In genomic region chr3R:20556281-20557113, dm6 we compare ENCODE assay signal across 4 fruit fly cellular contexts.
TF ChIP-seq lines count a peak whose summit lies in the region.

No protein-coding gene starts in this region.

TF ChIP-seq in whole organism, adult, 20 proteins besides CTCF, POLR2A, EP300 and RAD21 (continued from another document):
- TF ChIP-seq CG7045 (GFP tag; optimal IDR thresholded peaks at IDR 0.05; lab: Kevin White, UChicago) = peak; percentile 84
- TF ChIP-seq Clk (GFP tag; optimal IDR thresholded peaks at IDR 0.05; lab: Kevin White, UChicago) = peak; percentile 62
TF ChIP-seq in whole organism, adult: peak in this region for 18.

TF ChIP-seq in whole organism, embryonic, 481 proteins besides CTCF, POLR2A, EP300 and RAD21 (continued from another document and continues in another):
- TF ChIP-seq Opbp (GFP tag; IDR thresholded peaks at IDR 0.05; lab: Robert Waterston, UW; ENCODE audit: partially characterized antibody) = no peak
- no peak for TF ChIP-seq lbe (GFP tag; optimal IDR thresholded peaks at IDR 0.05; lab: Kevin White, UChicago)
- TF ChIP-seq CG17385 (GFP tag; optimal IDR thresholded peaks at IDR 0.05; lab: Kevin White, UChicago) = peak; percentile 10
- TF ChIP-seq CG10267 (tag; optimal IDR thresholded peaks at IDR 0.05; lab: Kevin White, UChicago) = peak; percentile 24
- TF ChIP-seq CG10543 (GFP tag; optimal IDR thresholded peaks at IDR 0.05; lab: Kevin White, UChicago) = no peak
- TF ChIP-seq luna (GFP tag; optimal IDR thresholded peaks at IDR 0.05; lab: Kevin White, UChicago) = no peak
- no peak for TF ChIP-seq salm (tag; optimal IDR thresholded peaks at IDR 0.05; lab: Kevin White, UChicago)
- TF ChIP-seq YL-1 (GFP tag; optimal IDR thresholded peaks at IDR 0.05; lab: Kevin White, UChicago) = no peak
- TF ChIP-seq Deaf1 (tag; optimal IDR thresholded peaks at IDR 0.05; lab: Kevin White, UChicago) = peak; percentile 31
- TF ChIP-seq HLH3B (GFP tag; IDR thresholded peaks at IDR 0.05; lab: Robert Waterston, UW) = peak; percentile 84
- TF ChIP-seq phol (tag; optimal IDR thresholded peaks at IDR 0.05; lab: Kevin White, UChicago) = peak; percentile 60
- TF ChIP-seq CG31441 (GFP tag; IDR thresholded peaks at IDR 0.05; lab: Robert Waterston, UW) = peak; percentile 63
- no peak for TF ChIP-seq maf-S (GFP tag; optimal IDR thresholded peaks at IDR 0.05; lab: Kevin White, UChicago)
- TF ChIP-seq seq (GFP tag; IDR thresholded peaks at IDR 0.05; lab: Robert Waterston, UW) = peak; percentile 65
- TF ChIP-seq Asciz (GFP tag; optimal IDR thresholded peaks at IDR 0.05; lab: Kevin White, UChicago) = no peak
- peak; percentile 38 for TF ChIP-seq crol (GFP tag; IDR thresholded peaks at IDR 0.05; lab: Robert Waterston, UW)
- TF ChIP-seq pb (GFP tag; optimal IDR thresholded peaks at IDR 0.05; lab: Kevin White, UChicago) = no peak
- no peak for TF ChIP-seq Rx (GFP tag; IDR thresholded peaks at IDR 0.05; lab: Robert Waterston, UW)
- peak; percentile 28 for TF ChIP-seq Hmx (GFP tag; optimal IDR thresholded peaks at IDR 0.05; lab: Kevin White, UChicago)
- TF ChIP-seq CG16779 (GFP tag; IDR thresholded peaks at IDR 0.05; lab: Robert Waterston, UW) = peak; percentile 83
- TF ChIP-seq eyg (GFP tag; optimal IDR thresholded peaks at IDR 0.05; lab: Kevin White, UChicago) = no peak
- no peak for TF ChIP-seq pita (GFP tag; optimal IDR thresholded peaks at IDR 0.05; lab: Kevin White, UChicago)
- TF ChIP-seq fd96Cb (tag; optimal IDR thresholded peaks at IDR 0.05; lab: Kevin White, UChicago) = peak; percentile 11
- TF ChIP-seq HLH54F (GFP tag; optimal IDR thresholded peaks at IDR 0.05; lab: Kevin White, UChicago) = peak; percentile 36
- TF ChIP-seq cas (GFP tag; IDR thresholded peaks at IDR 0.05; lab: Robert Waterston, UW) = peak; percentile 77
- peak; percentile 28 for TF ChIP-seq CG6654 (GFP tag; optimal IDR thresholded peaks at IDR 0.05; lab: Kevin White, UChicago)
- no peak for TF ChIP-seq CG17912 (GFP tag; optimal IDR thresholded peaks at IDR 0.05; lab: Kevin White, UChicago)
- peak; percentile 93 for TF ChIP-seq Rfx (GFP tag; IDR thresholded peaks at IDR 0.05; lab: Robert Waterston, UW)
- 0 out of 2 replicates have a peak, but pooled peaks have one; percentile 24 for TF ChIP-seq ham (GFP tag; IDR thresholded peaks at IDR 0.05; lab: Robert Waterston, UW)
- peak; percentile 81 for TF ChIP-seq CG9215 (GFP tag; IDR thresholded peaks at IDR 0.05; lab: Robert Waterston, UW)
- TF ChIP-seq CG7928 (GFP tag; optimal IDR thresholded peaks at IDR 0.05; lab: Kevin White, UChicago) = peak; percentile 4
- no peak for TF ChIP-seq Hey (tag; optimal IDR thresholded peaks at IDR 0.05; lab: Kevin White, UChicago)
- peak; percentile 70 for TF ChIP-seq ara (GFP tag; IDR thresholded peaks at IDR 0.05; lab: Robert Waterston, UW)
- TF ChIP-seq CG11504 (tag; optimal IDR thresholded peaks at IDR 0.05; lab: Kevin White, UChicago) = peak; percentile 82
- TF ChIP-seq nerfin-2 (GFP tag; IDR thresholded peaks at IDR 0.05; lab: Robert Waterston, UW; ENCODE audit: partially characterized antibody) = 0 out of 2 replicates have a peak, but pooled peaks have one; percentile 19
- TF ChIP-seq eve (GFP tag; optimal IDR thresholded peaks at IDR 0.05; lab: Kevin White, UChicago) = no peak
- TF ChIP-seq CG17361 (GFP tag; IDR thresholded peaks at IDR 0.05; lab: Robert Waterston, UW) = peak; percentile 73
- no peak for TF ChIP-seq run (tag; optimal IDR thresholded peaks at IDR 0.05; lab: Kevin White, UChicago)
- TF ChIP-seq CG11723 (GFP tag; optimal IDR thresholded peaks at IDR 0.05; lab: Kevin White, UChicago) = peak; percentile 26
- TF ChIP-seq Jarid2 (GFP tag; optimal IDR thresholded peaks at IDR 0.05; lab: Kevin White, UChicago) = peak; percentile 8
- no peak for TF ChIP-seq CG1603 (tag; optimal IDR thresholded peaks at IDR 0.05; lab: Kevin White, UChicago)
- TF ChIP-seq CG18262 (tag; optimal IDR thresholded peaks at IDR 0.05; lab: Kevin White, UChicago) = peak; percentile 52
- peak; percentile 9 for TF ChIP-seq vfl (GFP tag; optimal IDR thresholded peaks at IDR 0.05; lab: Kevin White, UChicago)

TF ChIP-seq in whole organism, prepupa, 60 proteins besides CTCF, POLR2A, EP300 and RAD21 (continued from another document):
- TF ChIP-seq CG3032 (tag; optimal IDR thresholded peaks at IDR 0.05; lab: Kevin White, UChicago) (peak; percentile 60), CG7368 (GFP tag; optimal IDR thresholded peaks at IDR 0.05; lab: Kevin White, UChicago) (peak; percentile 74), CG9139 (GFP tag; optimal IDR thresholded peaks at IDR 0.05; lab: Kevin White, UChicago) (peak; percentile 93), spab (GFP tag; optimal IDR thresholded peaks at IDR 0.05; lab: Kevin White, UChicago) (peak; percentile 66), salr (GFP tag; optimal IDR thresholded peaks at IDR 0.05; lab: Kevin White, UChicago) (peak in 1 of 2 experiments; percentile 65), CG15336 (GFP tag; IDR thresholded peaks at IDR 0.05; lab: Robert Waterston, UW) (peak; percentile 79), CG11762 (GFP tag; optimal IDR thresholded peaks at IDR 0.05; lab: Kevin White, UChicago; ENCODE audit: insufficient read depth) (peak; percentile 65), CG10669 (GFP tag; optimal IDR thresholded peaks at IDR 0.05; lab: Kevin White, UChicago) (peak; percentile 64), Lpt (GFP tag; optimal IDR thresholded peaks at IDR 0.05; lab: Kevin White, UChicago) (peak; percentile 55), CG4318 (GFP tag; optimal IDR thresholded peaks at IDR 0.05; lab: Kevin White, UChicago) (peak; percentile 70), fkh (GFP tag; optimal IDR thresholded peaks at IDR 0.05; lab: Kevin White, UChicago) (peak; percentile 54), Sox15 (GFP tag; optimal IDR thresholded peaks at IDR 0.05; lab: Kevin White, UChicago) (peak; percentile 63), CG6163 (GFP tag; IDR thresholded peaks at IDR 0.05; lab: Robert Waterston, UW) (peak; percentile 81), topi (GFP tag; optimal IDR thresholded peaks at IDR 0.05; lab: Kevin White, UChicago) (peak; percentile 56), CG8319 (GFP tag; optimal IDR thresholded peaks at IDR 0.05; lab: Kevin White, UChicago) (peak; percentile 61), Gug (GFP tag; IDR thresholded peaks at IDR 0.05; lab: Robert Waterston, UW) (peak; percentile 79), CG10631 (GFP tag; optimal IDR thresholded peaks at IDR 0.05; lab: Kevin White, UChicago) (peak; percentile 72), Eip93F (GFP tag; optimal IDR thresholded peaks at IDR 0.05; lab: Kevin White, UChicago) (no peak), net (GFP tag; optimal IDR thresholded peaks at IDR 0.05; lab: Kevin White, UChicago) (peak; percentile 54), acj6 (GFP tag; optimal IDR thresholded peaks at IDR 0.05; lab: Kevin White, UChicago) (peak; percentile 73), CG8119 (GFP tag; IDR thresholded peaks at IDR 0.05; lab: Robert Waterston, UW) (peak; percentile 65), achi (GFP tag; optimal IDR thresholded peaks at IDR 0.05; lab: Kevin White, UChicago) (peak; percentile 81), vri (GFP tag; optimal IDR thresholded peaks at IDR 0.05; lab: Kevin White, UChicago) (no peak), CG6276 (GFP tag; optimal IDR thresholded peaks at IDR 0.05; lab: Kevin White, UChicago) (peak; percentile 88), Eip75B (GFP tag; optimal IDR thresholded peaks at IDR 0.05; lab: Kevin White, UChicago) (peak; percentile 65), CG11294 (GFP tag; IDR thresholded peaks at IDR 0.05; lab: Robert Waterston, UW) (peak; percentile 74), Ets96B (tag; optimal IDR thresholded peaks at IDR 0.05; lab: Kevin White, UChicago) (peak; percentile 52), eg (GFP tag; IDR thresholded peaks at IDR 0.05; lab: Robert Waterston, UW) (peak; percentile 86), cyc (GFP tag; optimal IDR thresholded peaks at IDR 0.05; lab: Kevin White, UChicago) (peak; percentile 67), CG16779 (tag; optimal IDR thresholded peaks at IDR 0.05; lab: Kevin White, UChicago) (peak; percentile 78), Smox (GFP tag; optimal IDR thresholded peaks at IDR 0.05; lab: Kevin White, UChicago) (peak; percentile 75), Hr4 (GFP tag; optimal IDR thresholded peaks at IDR 0.05; lab: Kevin White, UChicago) (peak; percentile 84), Hr38 (GFP tag; optimal IDR thresholded peaks at IDR 0.05; lab: Kevin White, UChicago) (no peak), CG11902 (GFP tag; optimal IDR thresholded peaks at IDR 0.05; lab: Kevin White, UChicago) (peak; percentile 50), lz (GFP tag; optimal IDR thresholded peaks at IDR 0.05; lab: Kevin White, UChicago) (peak; percentile 65), CG34406 (GFP tag; optimal IDR thresholded peaks at IDR 0.05; lab: Kevin White, UChicago) (peak; percentile 67), Sox102F (GFP tag; optimal IDR thresholded peaks at IDR 0.05; lab: Kevin White, UChicago) (peak; percentile 64), fd59A (GFP tag; optimal IDR thresholded peaks at IDR 0.05; lab: Kevin White, UChicago) (peak; percentile 65), CG31627 (GFP tag; optimal IDR thresholded peaks at IDR 0.05; lab: Kevin White, UChicago) (peak; percentile 66), Eip78C (GFP tag; lab: Kevin White, UChicago) (peak; percentile 89), CG6854 (GFP tag; optimal IDR thresholded peaks at IDR 0.05; lab: Kevin White, UChicago) (peak; percentile 36)

TF ChIP-seq in whole organism, wandering third instar larva, 38 proteins besides CTCF, POLR2A, EP300 and RAD21 (continued from another document):
- TF ChIP-seq Jra (GFP tag; optimal IDR thresholded peaks at IDR 0.05; lab: Kevin White, UChicago) (no peak), CrebA (GFP tag; optimal IDR thresholded peaks at IDR 0.05; lab: Kevin White, UChicago; ENCODE audit: borderline replicate concordance) (no peak), tai (GFP tag; optimal IDR thresholded peaks at IDR 0.05; lab: Kevin White, UChicago) (no peak), usp (GFP tag; optimal IDR thresholded peaks at IDR 0.05; lab: Kevin White, UChicago) (no peak), brk (GFP tag; optimal IDR thresholded peaks at IDR 0.05; lab: Kevin White, UChicago) (peak; percentile 14), dsf (GFP tag; optimal IDR thresholded peaks at IDR 0.05; lab: Kevin White, UChicago; ENCODE audit: borderline replicate concordance) (no peak), CG9705 (GFP tag; optimal IDR thresholded peaks at IDR 0.05; lab: Kevin White, UChicago) (no peak), OdsH (GFP tag; optimal IDR thresholded peaks at IDR 0.05; lab: Kevin White, UChicago) (peak; percentile 67), CG32264 (GFP tag; optimal IDR thresholded peaks at IDR 0.05; lab: Kevin White, UChicago) (no peak), pan (optimal IDR thresholded peaks at IDR 0.05; lab: Kevin White, UChicago) (no peak), sage (GFP tag; optimal IDR thresholded peaks at IDR 0.05; lab: Kevin White, UChicago) (no peak), fru (GFP tag; optimal IDR thresholded peaks at IDR 0.05; lab: Kevin White, UChicago) (peak; percentile 72), Rel (GFP tag; optimal IDR thresholded peaks at IDR 0.05; lab: Kevin White, UChicago) (no peak), Rel (tag; optimal IDR thresholded peaks at IDR 0.05; lab: Kevin White, UChicago) (no peak), dmrt93B (GFP tag; optimal IDR thresholded peaks at IDR 0.05; lab: Kevin White, UChicago) (peak; percentile 37)
